Worm (Caenorhabditis elegans): ENCODE data around the gene sup-35.
A peak's percentile ranks its signal among the peaks of the same experiment; 100 is the strongest.

- TF ChIP-seq elt-2 (tag; optimal IDR thresholded peaks at IDR 0.05) (peak; percentile 47), nhr-76 (tag; optimal IDR thresholded peaks at IDR 0.05) (no peak), egl-27 (tag; optimal IDR thresholded peaks at IDR 0.05) (no peak)
These were observed 19.9 kb upstream of the sup-35 start, which contains the start of gene fbxa-128 for ce11 chrIII:11138922-11139321.
